Worm (Caenorhabditis elegans): ENCODE results near the gene semi-1.
"Not testable (repeated sequence)": the region's sequence is repeated elsewhere in the genome, so short reads cannot be mapped to it uniquely, and the experiment has no call there.

DNA sequence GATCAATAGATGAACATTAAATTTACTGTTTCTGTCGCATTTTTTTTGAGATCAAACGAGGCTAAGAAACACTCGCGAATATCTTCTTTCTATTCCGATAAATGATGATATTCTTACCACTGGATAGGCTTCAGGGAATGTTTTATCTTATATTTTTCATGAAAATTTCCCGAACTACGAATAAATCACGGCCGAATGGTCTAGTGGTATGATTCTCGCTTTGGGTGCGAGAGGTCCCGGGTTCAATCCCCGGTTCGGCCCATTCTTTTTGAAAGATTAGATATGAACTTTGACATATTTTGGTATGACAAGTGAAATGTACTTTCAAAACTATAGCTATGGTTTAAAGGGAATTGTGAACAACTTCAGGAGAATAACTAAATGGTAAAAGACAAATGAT, 5.5 kb downstream of the semi-1 start:
- not testable (repeated sequence) for TF ChIP-seq unc-62 (GFP tag; optimal IDR thresholded peaks at IDR 0.05); nhr-27 (tag; optimal IDR thresholded peaks at IDR 0.05); ceh-79 (tag; optimal IDR thresholded peaks at IDR 0.05)
